Worm (Caenorhabditis elegans): ENCODE data around the gene tra-1.

The tra-1 gene

DNA sequence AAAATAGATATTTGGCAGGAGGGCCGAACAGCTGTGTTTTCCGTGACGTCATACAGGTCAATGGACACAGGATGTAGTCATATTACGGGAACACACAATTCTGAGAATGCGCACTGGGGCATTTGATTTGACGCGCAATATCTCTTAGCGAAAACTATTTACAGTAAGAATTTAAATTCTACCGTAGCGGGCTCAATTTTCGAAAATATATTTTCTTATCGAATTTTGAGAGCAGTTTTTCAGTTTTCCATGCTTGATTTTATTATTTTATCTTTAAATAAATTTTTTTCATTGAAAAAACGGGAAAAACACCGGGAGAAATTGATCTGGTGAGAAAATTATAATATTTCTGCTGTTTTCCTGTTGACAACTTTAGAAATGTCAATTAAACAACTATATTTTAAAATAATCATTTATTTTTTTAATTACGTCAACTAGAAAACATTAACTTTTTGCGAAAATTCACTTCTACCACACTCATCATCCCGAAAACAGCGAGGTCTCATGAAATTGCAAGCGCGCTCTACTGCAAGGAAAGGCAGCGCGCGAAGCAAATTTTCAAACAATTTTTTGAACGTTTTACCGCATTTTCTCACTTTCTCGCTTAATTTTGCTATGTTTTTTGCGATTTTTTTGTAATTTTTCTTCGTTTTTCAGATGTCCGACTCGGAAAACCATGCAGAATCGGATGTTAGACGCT, 53.1 kb downstream of the tra-1 start, which contains the start of the genes Y47D3A.1 and pola-1 (continued):
- TF ChIP-seq ceh-31 (tag; optimal IDR thresholded peaks at IDR 0.05): peak; percentile 95
- TF ChIP-seq npax-4 (tag; optimal IDR thresholded peaks at IDR 0.05): no peak
- peak; percentile 13 for TF ChIP-seq che-1 (tag; optimal IDR thresholded peaks at IDR 0.05)
- no peak for TF ChIP-seq syd-9 (tag; optimal IDR thresholded peaks at IDR 0.05)
- peak; percentile 38 for TF ChIP-seq pros-1 (tag; optimal IDR thresholded peaks at IDR 0.05)
- TF ChIP-seq ahr-1 (tag; optimal IDR thresholded peaks at IDR 0.05): peak; percentile 56
- peak; percentile 89 for TF ChIP-seq tbx-2 (tag; optimal IDR thresholded peaks at IDR 0.05)
- TF ChIP-seq hlh-15 (tag; optimal IDR thresholded peaks at IDR 0.05): peak; percentile 6
- TF ChIP-seq pax-1 (tag; optimal IDR thresholded peaks at IDR 0.05): no peak
- TF ChIP-seq ceh-45 (GFP tag; IDR thresholded peaks at IDR 0.05): no peak
- peak; percentile 81 for TF ChIP-seq ceh-2 (tag; optimal IDR thresholded peaks at IDR 0.05)
- TF ChIP-seq ceh-6 (GFP tag; optimal IDR thresholded peaks at IDR 0.05): no peak
- TF ChIP-seq fax-1 (tag; optimal IDR thresholded peaks at IDR 0.05): peak; percentile 80
- peak; percentile 47 for TF ChIP-seq ttx-3 (tag; optimal IDR thresholded peaks at IDR 0.05)
- TF ChIP-seq fkh-6 (tag; optimal IDR thresholded peaks at IDR 0.05): no peak
- peak; percentile 57 for TF ChIP-seq nfya-1 (tag; optimal IDR thresholded peaks at IDR 0.05)
- TF ChIP-seq Y22D7AL.16 (tag; optimal IDR thresholded peaks at IDR 0.05): no peak
- no peak for TF ChIP-seq odd-2 (tag; optimal IDR thresholded peaks at IDR 0.05)
- no peak for TF ChIP-seq ama-1 (optimal IDR thresholded peaks at IDR 0.05)
- peak; percentile 85 for TF ChIP-seq zip-5 (tag; optimal IDR thresholded peaks at IDR 0.05)
- TF ChIP-seq ceh-19 (GFP tag; optimal IDR thresholded peaks at IDR 0.05): no peak
- peak; percentile 67 for TF ChIP-seq lim-6 (tag; optimal IDR thresholded peaks at IDR 0.05)
- peak; percentile 82 for TF ChIP-seq C08G9.2 (tag; optimal IDR thresholded peaks at IDR 0.05)
- no peak for TF ChIP-seq K02D7.2 (tag; optimal IDR thresholded peaks at IDR 0.05)
- TF ChIP-seq sox-4 (tag; optimal IDR thresholded peaks at IDR 0.05): no peak
- peak; percentile 59 for TF ChIP-seq ztf-16 (tag; optimal IDR thresholded peaks at IDR 0.05)
- no peak for TF ChIP-seq sox-2 (GFP tag; IDR thresholded peaks at IDR 0.05)
- peak; percentile 88 for TF ChIP-seq rnt-1 (tag; optimal IDR thresholded peaks at IDR 0.05)
- peak; percentile 67 for TF ChIP-seq ceh-14 (tag; optimal IDR thresholded peaks at IDR 0.05)
- TF ChIP-seq T23F11.4 (GFP tag; optimal IDR thresholded peaks at IDR 0.05): no peak
- no peak for TF ChIP-seq pag-3 (tag; optimal IDR thresholded peaks at IDR 0.05; ENCODE audit: borderline replicate concordance)
- no peak for TF ChIP-seq mec-3 (tag; optimal IDR thresholded peaks at IDR 0.05; ENCODE audit: borderline replicate concordance)
- TF ChIP-seq K09A11.1 (tag; optimal IDR thresholded peaks at IDR 0.05; ENCODE audit: insufficient read depth): no peak
- peak; percentile 67 for TF ChIP-seq hlh-8 (tag; optimal IDR thresholded peaks at IDR 0.05)
- TF ChIP-seq hlh-13 (GFP tag; optimal IDR thresholded peaks at IDR 0.05): peak; percentile 27
- TF ChIP-seq ceh-18 (tag; optimal IDR thresholded peaks at IDR 0.05): peak; percentile 24
- TF ChIP-seq ref-2 (tag; optimal IDR thresholded peaks at IDR 0.05): peak; percentile 87
- no peak for TF ChIP-seq ceh-22 (tag; optimal IDR thresholded peaks at IDR 0.05)
- no peak for TF ChIP-seq sdc-2 (tag; optimal IDR thresholded peaks at IDR 0.05)
- peak; percentile 78 for TF ChIP-seq ets-4 (tag; optimal IDR thresholded peaks at IDR 0.05)
- peak; percentile 36 for TF ChIP-seq dmd-4 (tag; optimal IDR thresholded peaks at IDR 0.05; ENCODE audit: borderline replicate concordance)
- peak; percentile 13 for TF ChIP-seq pha-2 (tag; optimal IDR thresholded peaks at IDR 0.05)
- TF ChIP-seq pat-9 (tag; optimal IDR thresholded peaks at IDR 0.05): no peak
- no peak for TF ChIP-seq nhr-232 (tag; optimal IDR thresholded peaks at IDR 0.05)
- TF ChIP-seq unc-42 (tag; optimal IDR thresholded peaks at IDR 0.05): peak; percentile 55
- TF ChIP-seq madf-2 (tag; optimal IDR thresholded peaks at IDR 0.05): no peak
- TF ChIP-seq ceh-48 (tag; optimal IDR thresholded peaks at IDR 0.05): no peak
- peak; percentile 15 for TF ChIP-seq C38D4.7 (GFP tag; optimal IDR thresholded peaks at IDR 0.05)
- no peak for TF ChIP-seq lin-11 (tag; optimal IDR thresholded peaks at IDR 0.05)

Measured in whole organism, late embryonic.